Worm (Caenorhabditis elegans) whole organism, L1 larva: Measurements from ENCODE around the gene srsx-22.

ENCODE experiments used
- C34B4.2 ChIP-seq: sonication (generic microtip); optimal IDR thresholded peaks from 2 replicates; lab custom pipeline; 2017; ENCODE audit warnings: mild to moderate bottlenecking, missing genetic modification characterization, missing compliant biosample characterization
- F16B12.6 ChIP-seq: fragments of 150-350 bp; optimal IDR thresholded peaks from 2 replicates; lab custom pipeline; 2014; ENCODE audit warnings: missing biosample characterization, missing genetic modification characterization
- aha-1 ChIP-seq: fragments of 150-350 bp; optimal IDR thresholded peaks from 2 replicates; lab custom pipeline; 2014; ENCODE audit warnings: missing biosample characterization, missing genetic modification characterization
- alr-1 ChIP-seq: fragments of 200-800 bp; sonication (Bioruptor generic); optimal IDR thresholded peaks from 2 replicates; lab custom pipeline; 2018; ENCODE audit warnings: borderline replicate concordance, mild to moderate bottlenecking, missing genetic modification characterization, missing compliant biosample characterization
- ama-1 ChIP-seq: fragments of 150-350 bp; optimal IDR thresholded peaks from 2 replicates; lab custom pipeline; 2014
- egl-27 ChIP-seq, 2 experiments: fragments of 150-350 bp in 1 of 2; sonication (generic microtip); optimal IDR thresholded peaks; 3 replicates each; lab custom pipeline; 2017 to 2018; ENCODE audit warnings: missing biosample characterization in 2 of 2, missing genetic modification characterization in 2 of 2, missing genetic modification reagents in 2 of 2
- hlh-17 ChIP-seq: fragments of 200-800 bp; sonication (Bioruptor generic); optimal IDR thresholded peaks from 2 replicates; lab custom pipeline; 2018; ENCODE audit warnings: missing genetic modification characterization, mild to moderate bottlenecking, missing compliant biosample characterization, moderate library complexity, borderline replicate concordance
- lin-39 ChIP-seq: fragments of 150-350 bp; optimal IDR thresholded peaks from 2 replicates; lab custom pipeline; 2014; ENCODE audit warnings: missing biosample characterization, missing genetic modification reagents, missing genetic modification characterization
- nhr-77 ChIP-seq: fragments of 150-350 bp; optimal IDR thresholded peaks from 2 replicates; lab custom pipeline; 2014; ENCODE audit warnings: missing biosample characterization, missing genetic modification characterization
- rnt-1 ChIP-seq: sonication (generic microtip); optimal IDR thresholded peaks from 2 replicates; lab custom pipeline; 2016; ENCODE audit warnings: mild to moderate bottlenecking, missing genetic modification characterization, moderate library complexity, missing compliant biosample characterization
- unc-62 ChIP-seq: fragments of 150-350 bp; optimal IDR thresholded peaks from 2 replicates; lab custom pipeline; 2014; ENCODE audit warnings: missing biosample characterization, missing genetic modification reagents, missing genetic modification characterization
- unc-86 ChIP-seq: sonication (generic microtip); optimal IDR thresholded peaks from 2 replicates; lab custom pipeline; 2016; ENCODE audit warnings: missing genetic modification characterization, missing compliant biosample characterization
- unc-98 ChIP-seq: fragments of 200-800 bp; sonication (Bioruptor generic); IDR thresholded peaks from 2 replicates; pipeline ENCODE4 v1.3.6; 2022; ENCODE audit warnings: missing genetic modification characterization, missing compliant biosample characterization

- TF ChIP-seq unc-86 = no peak
- TF ChIP-seq rnt-1 = no peak
- TF ChIP-seq alr-1 = no peak
- TF ChIP-seq nhr-77 = no peak
- no peak for TF ChIP-seq hlh-17 (GFP tag; lab: Kevin White, UChicago)
- TF ChIP-seq aha-1 (tag; lab: Kevin White, UChicago) = no peak
- TF ChIP-seq ama-1 (lab: Kevin White, UChicago) = no peak
- no peak for TF ChIP-seq unc-98 (GFP tag; lab: Robert Waterston, UW)
- TF ChIP-seq F16B12.6 = no peak
- TF ChIP-seq C34B4.2 (tag; lab: Kevin White, UChicago) = no peak
- no peak for TF ChIP-seq egl-27 (tag; optimal IDR thresholded peaks at IDR 0.05; lab: Kevin White, UChicago)
- no peak for TF ChIP-seq lin-39 (tag; lab: Kevin White, UChicago)
- no peak for TF ChIP-seq unc-62 (GFP tag; lab: Kevin White, UChicago)
These were observed 43.8 kb upstream of the srsx-22 start, which contains the start of gene clec-218 for ce11 chrV:8307681-8308080.
